Worm (Caenorhabditis elegans) whole organism, mixed stage, embryonic: ENCODE data around the gene F08H9.2.

ENCODE experiments used
- drap-1 ChIP-seq: fragments of 200-800 bp; sonication (Bioruptor generic); optimal IDR thresholded peaks from 3 replicates; lab custom pipeline; 2018; ENCODE audit warnings: mild to moderate bottlenecking, missing genetic modification characterization, missing compliant biosample characterization
- elt-1 ChIP-seq: sonication (generic microtip); optimal IDR thresholded peaks from 2 replicates; lab custom pipeline; 2017; ENCODE audit warnings: missing genetic modification characterization, mild to moderate bottlenecking, missing compliant biosample characterization, antibody characterized with exemption, moderate library complexity, borderline replicate concordance; ENCODE audit not compliant: insufficient read depth
- ham-2 ChIP-seq: fragments of 200-800 bp; sonication (Bioruptor generic); optimal IDR thresholded peaks from 2 replicates; lab custom pipeline; 2018; ENCODE audit warnings: mild to moderate bottlenecking, missing genetic modification characterization, missing compliant biosample characterization
- nhr-2 ChIP-seq: fragments of 150-350 bp; optimal IDR thresholded peaks from 2 replicates; lab custom pipeline; 2014; ENCODE audit warnings: missing biosample characterization, missing genetic modification characterization
- nhr-28 ChIP-seq: fragments of 150-350 bp; optimal IDR thresholded peaks from 2 replicates; lab custom pipeline; 2014; ENCODE audit warnings: missing biosample characterization, missing genetic modification characterization
- nhr-76 ChIP-seq: sonication (generic microtip); optimal IDR thresholded peaks from 2 replicates; lab custom pipeline; 2017; ENCODE audit warnings: missing biosample characterization, missing genetic modification characterization
- unc-39 ChIP-seq: fragments of 150-350 bp; optimal IDR thresholded peaks from 2 replicates; lab custom pipeline; 2014; ENCODE audit warnings: missing biosample characterization, missing genetic modification characterization
- unc-62 ChIP-seq: fragments of 150-350 bp; optimal IDR thresholded peaks from 2 replicates; lab custom pipeline; 2014; ENCODE audit warnings: missing biosample characterization, missing genetic modification reagents, missing genetic modification characterization
- zip-8 ChIP-seq: fragments of 150-350 bp; optimal IDR thresholded peaks from 2 replicates; lab custom pipeline; 2014; ENCODE audit warnings: missing biosample characterization, missing genetic modification characterization

DNA sequence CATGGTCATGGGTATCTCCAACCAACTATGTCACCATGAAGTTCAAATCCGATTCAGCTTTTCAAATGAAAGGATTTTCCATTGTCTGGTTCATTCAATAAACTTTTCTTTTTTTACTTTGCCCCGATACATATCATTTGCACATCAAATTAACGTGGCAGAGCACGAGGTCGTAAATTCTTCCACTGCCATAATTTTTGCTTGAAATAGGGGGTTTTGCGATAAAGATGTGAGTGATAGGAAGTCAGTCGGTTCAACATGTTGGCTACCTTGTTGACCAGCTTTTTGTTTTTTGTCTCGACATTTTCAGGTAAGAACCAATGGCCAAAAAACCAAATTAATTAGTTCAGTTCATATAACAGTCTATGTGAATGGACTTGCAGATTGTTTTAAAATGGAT is 16.2 kb downstream of the F08H9.2 start, which contains the start of gene clec-54:
- TF ChIP-seq drap-1 (GFP tag; lab: Kevin White, UChicago) = no peak
- no peak for TF ChIP-seq nhr-28
- TF ChIP-seq elt-1 (tag; lab: Kevin White, UChicago) = no peak
- TF ChIP-seq ham-2 (GFP tag; lab: Kevin White, UChicago) = no peak
- TF ChIP-seq unc-62 (GFP tag; lab: Kevin White, UChicago) = no peak
- no peak for TF ChIP-seq zip-8 (tag; lab: Kevin White, UChicago)
- TF ChIP-seq unc-39 (tag; lab: Kevin White, UChicago) = no peak
- no peak for TF ChIP-seq nhr-76
- no peak for TF ChIP-seq nhr-2 (tag; lab: Kevin White, UChicago)
